Fruit fly (Drosophila melanogaster) whole organism: ENCODE data around the gene CG42246.

Source experiments
- CG8478 ChIP-seq: fragments of >200 bp; optimal IDR thresholded peaks from 2 replicates; lab custom pipeline; 2018; ENCODE audit warnings: inconsistent platforms
- Dll ChIP-seq: fragments of >200 bp; optimal IDR thresholded peaks from 2 replicates; lab custom pipeline; 2017
- EcR ChIP-seq, 2 experiments: fragments of >200 bp; optimal IDR thresholded peaks; 2 replicates each; lab custom pipeline; 2017; ENCODE audit warnings: missing biosample characterization in 2 of 2, missing genetic modification characterization in 2 of 2, missing genetic modification reagents in 2 of 2
- pan ChIP-seq: fragments of >200 bp; optimal IDR thresholded peaks from 2 replicates; lab custom pipeline; 2017
- psq ChIP-seq: fragments of >200 bp; optimal IDR thresholded peaks from 2 replicates; lab custom pipeline; 2017
- usp ChIP-seq: fragments of >200 bp; optimal IDR thresholded peaks from 2 replicates; lab custom pipeline; 2017; ENCODE audit warnings: missing biosample characterization, missing genetic modification characterization, mixed read lengths

CG42246 gene

dm6 chrX:7413569-7413968 is 1.9 kb upstream of the CG42246 start, which contains the start of gene CG42705:
TSS of gene CG42705 (plus strand) at chrX:7413869.
- TF ChIP-seq Dll (lab: Kevin White, UChicago), result no peak

- TF ChIP-seq usp (GFP tag; lab: Kevin White, UChicago) (no peak), CG8478 (lab: Kevin White, UChicago) (no peak), psq (lab: Kevin White, UChicago) (no peak), Dll (lab: Kevin White, UChicago) (no peak), EcR (GFP tag; optimal IDR thresholded peaks at IDR 0.05; lab: Kevin White, UChicago) (no peak), pan (lab: Kevin White, UChicago) (no peak)
These were observed 662 bp upstream of the CG42246 start, which contains the start of gene CG42704 for dm6 chrX:7412368-7412767. TSS of gene CG42704 (plus strand) at chrX:7412668.

dm6 chrX:7406908-7407307 is 4.8 kb downstream of the CG42246 start, which contains the start of gene CG32727:
TSS of gene CG32727 (plus strand) at chrX:7407208.
- TF ChIP-seq usp (GFP tag; lab: Kevin White, UChicago) (no peak), pan (lab: Kevin White, UChicago) (no peak), EcR (GFP tag; optimal IDR thresholded peaks at IDR 0.05; lab: Kevin White, UChicago) (no peak), CG8478 (lab: Kevin White, UChicago) (no peak), psq (lab: Kevin White, UChicago) (no peak), Dll (lab: Kevin White, UChicago) (no peak)

- TF ChIP-seq CG8478 (lab: Kevin White, UChicago) (no peak), psq (lab: Kevin White, UChicago) (no peak), Dll (lab: Kevin White, UChicago) (no peak), usp (GFP tag; lab: Kevin White, UChicago) (no peak), pan (lab: Kevin White, UChicago) (no peak), EcR (GFP tag; optimal IDR thresholded peaks at IDR 0.05; lab: Kevin White, UChicago) (no peak)
These were observed 6.0 kb downstream of the CG42246 start, which contains the start of gene CG1677 for dm6 chrX:7405697-7406096. TSS of gene CG1677 (minus strand) at chrX:7405797.

dm6 chrX:7403074-7403473 is 8.6 kb downstream of the CG42246 start, which contains the start of gene CG15035:
TSS of gene CG15035 (minus strand) at chrX:7403174.
- TF ChIP-seq pan (lab: Kevin White, UChicago), result no peak
- TF ChIP-seq EcR (GFP tag; optimal IDR thresholded peaks at IDR 0.05; lab: Kevin White, UChicago), result no peak
- no peak for TF ChIP-seq usp (GFP tag; lab: Kevin White, UChicago)
- no peak for TF ChIP-seq Dll (lab: Kevin White, UChicago)
- TF ChIP-seq CG8478 (lab: Kevin White, UChicago), result no peak
- no peak for TF ChIP-seq psq (lab: Kevin White, UChicago)

dm6 chrX:7382890-7383289 is 28.8 kb downstream of the CG42246 start, which contains the start of gene CG42781:
TSS of gene CG42781 (minus strand) at chrX:7382990.
- TF ChIP-seq Dll (lab: Kevin White, UChicago) (no peak), psq (lab: Kevin White, UChicago) (no peak), pan (lab: Kevin White, UChicago) (no peak), usp (GFP tag; lab: Kevin White, UChicago) (no peak), EcR (GFP tag; optimal IDR thresholded peaks at IDR 0.05; lab: Kevin White, UChicago) (no peak), CG8478 (lab: Kevin White, UChicago) (no peak)

- TF ChIP-seq pan (lab: Kevin White, UChicago), result no peak
- TF ChIP-seq EcR (GFP tag; optimal IDR thresholded peaks at IDR 0.05; lab: Kevin White, UChicago), result no peak
- no peak for TF ChIP-seq CG8478 (lab: Kevin White, UChicago)
- no peak for TF ChIP-seq Dll (lab: Kevin White, UChicago)
- no peak for TF ChIP-seq psq (lab: Kevin White, UChicago)
- TF ChIP-seq usp (GFP tag; lab: Kevin White, UChicago), result no peak
These were observed 32.1 kb downstream of the CG42246 start for dm6 chrX:7379569-7379968.

- no peak for TF ChIP-seq Dll (lab: Kevin White, UChicago)
- no peak for TF ChIP-seq usp (GFP tag; lab: Kevin White, UChicago)
- TF ChIP-seq psq (lab: Kevin White, UChicago), result no peak
- no peak for TF ChIP-seq pan (lab: Kevin White, UChicago)
- TF ChIP-seq EcR (GFP tag; optimal IDR thresholded peaks at IDR 0.05; lab: Kevin White, UChicago), result no peak
These were observed 33.9 kb downstream of the CG42246 start, which contains the start of gene CheA7a for dm6 chrX:7377840-7378239. TSS of gene CheA7a (plus strand) at chrX:7378140.

- TF ChIP-seq EcR (GFP tag; optimal IDR thresholded peaks at IDR 0.05; lab: Kevin White, UChicago) (no peak), psq (lab: Kevin White, UChicago) (no peak), pan (lab: Kevin White, UChicago) (no peak), usp (GFP tag; lab: Kevin White, UChicago) (no peak), Dll (lab: Kevin White, UChicago) (no peak), CG8478 (lab: Kevin White, UChicago) (no peak)
These were observed 39.2 kb downstream of the CG42246 start for dm6 chrX:7372475-7372874.

- no peak for TF ChIP-seq usp (GFP tag; lab: Kevin White, UChicago)
- TF ChIP-seq pan (lab: Kevin White, UChicago), result no peak
- no peak for TF ChIP-seq Dll (lab: Kevin White, UChicago)
- TF ChIP-seq EcR (GFP tag; optimal IDR thresholded peaks at IDR 0.05; lab: Kevin White, UChicago), result no peak
- no peak for TF ChIP-seq CG8478 (lab: Kevin White, UChicago)
- TF ChIP-seq psq (lab: Kevin White, UChicago), result no peak
These were observed 43.3 kb downstream of the CG42246 start for dm6 chrX:7368361-7368760.
